Fruit fly (Drosophila melanogaster) whole organism, pupa: Measurements from ENCODE around the gene Svip.

Experiments
- CG10348 ChIP-seq: fragments of 200-800 bp; sonication (Bioruptor generic); IDR thresholded peaks from 2 replicates; pipeline ENCODE4 v1.3.6; 2022; ENCODE audit warnings: missing biosample characterization, missing genetic modification characterization
- CG12605 ChIP-seq: fragments of 200-800 bp; sonication (Bioruptor generic); IDR thresholded peaks from 2 replicates; pipeline ENCODE4 v1.3.6; 2022; ENCODE audit warnings: missing biosample characterization, missing genetic modification characterization
- CG13204 ChIP-seq: fragments of 200-800 bp; sonication (Bioruptor generic); optimal IDR thresholded peaks from 2 replicates; lab custom pipeline; 2018; ENCODE audit warnings: missing biosample characterization, mild to moderate bottlenecking, missing genetic modification characterization, moderate library complexity
- CG14655 ChIP-seq: fragments of 200-800 bp; sonication (Bioruptor generic); optimal IDR thresholded peaks from 3 replicates; lab custom pipeline; 2017; ENCODE audit warnings: mild to moderate bottlenecking, missing biosample characterization, missing genetic modification reagents, missing genetic modification characterization
- CG32121 ChIP-seq: fragments of 200-800 bp; sonication (Bioruptor generic); IDR thresholded peaks from 2 replicates; pipeline ENCODE4 v1.3.6; 2022; ENCODE audit warnings: missing biosample characterization, missing genetic modification characterization
- CG4496 ChIP-seq: fragments of 200-800 bp; sonication (Bioruptor generic); IDR thresholded peaks from 3 replicates; pipeline ENCODE4 v1.3.6; 2022; ENCODE audit warnings: missing biosample characterization, missing genetic modification characterization
- CG9948 ChIP-seq: fragments of 200-800 bp; sonication (Bioruptor generic); optimal IDR thresholded peaks from 2 replicates; lab custom pipeline; 2018; ENCODE audit warnings: missing biosample characterization, mild to moderate bottlenecking, missing genetic modification characterization, moderate library complexity
- D1 ChIP-seq: fragments of 200-800 bp; sonication (Bioruptor generic); optimal IDR thresholded peaks from 2 replicates; lab custom pipeline; 2018; ENCODE audit warnings: missing biosample characterization, mild to moderate bottlenecking, missing genetic modification characterization, moderate library complexity
- EcR ChIP-seq: fragments of 200-800 bp; sonication (Bioruptor generic); optimal IDR thresholded peaks from 3 replicates; lab custom pipeline; 2019; ENCODE audit warnings: missing biosample characterization, missing genetic modification characterization, mild to moderate bottlenecking, moderate library complexity, missing genetic modification reagents
- Pif1B ChIP-seq: fragments of 200-800 bp; sonication (Bioruptor generic); optimal IDR thresholded peaks from 3 replicates; lab custom pipeline; 2016; ENCODE audit warnings: missing biosample characterization, missing genetic modification characterization
- fd96Ca ChIP-seq: fragments of 200-800 bp; sonication (Bioruptor generic); IDR thresholded peaks from 3 replicates; pipeline ENCODE4 v1.3.6; 2022; ENCODE audit warnings: missing biosample characterization, missing genetic modification characterization
- gl ChIP-seq: fragments of 200-800 bp; sonication (Bioruptor generic); optimal IDR thresholded peaks from 2 replicates; lab custom pipeline; 2018; ENCODE audit warnings: missing biosample characterization, mild to moderate bottlenecking, missing genetic modification characterization

DNA sequence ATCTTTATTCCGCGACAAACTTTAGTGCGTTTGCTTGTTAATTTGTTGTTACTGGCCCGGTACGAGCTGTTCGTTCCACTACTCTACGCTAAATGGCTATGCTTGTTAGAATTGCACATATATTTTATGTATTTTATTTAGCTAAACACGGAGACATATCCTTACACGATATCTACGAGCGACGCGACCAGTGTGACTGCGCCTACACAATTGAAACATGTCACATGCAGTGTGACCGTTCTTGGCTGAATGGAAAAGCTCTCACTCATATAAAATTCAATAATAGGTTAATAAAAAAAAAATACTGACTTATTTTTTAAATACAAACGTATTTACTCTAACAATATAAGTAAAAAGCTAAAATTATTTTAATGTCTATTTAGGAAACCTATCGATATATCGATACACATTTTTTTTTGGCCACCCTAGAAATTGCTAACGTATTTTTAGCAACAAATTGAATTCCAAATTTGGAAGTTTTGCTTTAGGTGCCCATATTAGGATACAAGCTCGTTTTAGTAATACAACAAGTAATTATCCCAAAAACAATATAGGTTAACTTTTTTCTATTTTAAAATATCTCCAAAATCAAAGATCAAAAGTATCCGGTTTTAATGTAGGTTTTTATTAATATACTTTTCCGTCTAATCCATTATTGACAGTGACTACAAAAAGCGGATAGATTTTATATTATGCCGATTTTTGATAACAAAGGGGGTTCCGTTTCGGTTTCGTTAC is 40.4 kb downstream of the Svip start, which contains the start of gene CG4080:
- TF ChIP-seq CG4496 (GFP tag; lab: Robert Waterston, UW), result no peak
- no peak for TF ChIP-seq CG14655
- TF ChIP-seq CG12605 (GFP tag; lab: Robert Waterston, UW), result no peak
- peak; percentile 48 for TF ChIP-seq EcR (GFP tag; lab: Kevin White, UChicago)
- TF ChIP-seq CG32121 (GFP tag; lab: Robert Waterston, UW), result no peak
- no peak for TF ChIP-seq fd96Ca (GFP tag; lab: Robert Waterston, UW)
- TF ChIP-seq gl (tag; lab: Kevin White, UChicago), result no peak
- no peak for TF ChIP-seq D1 (tag; lab: Kevin White, UChicago)
- TF ChIP-seq CG10348 (GFP tag; lab: Robert Waterston, UW), result no peak
- no peak for TF ChIP-seq CG9948
- TF ChIP-seq Pif1B (GFP tag; lab: Kevin White, UChicago), result no peak
- no peak for TF ChIP-seq CG13204 (GFP tag; lab: Kevin White, UChicago)
